Worm (Caenorhabditis elegans) whole organism, L2 larva: Measurements from ENCODE around the gene R03H10.4.
A peak's percentile ranks its signal among the peaks of the same experiment; 100 is the strongest.
"Not testable (repeated sequence)": the region's sequence is repeated elsewhere in the genome, so short reads cannot be mapped to it uniquely, and the experiment has no call there.

ENCODE experiments used
- C34F6.9 ChIP-seq: fragments of 150-350 bp; optimal IDR thresholded peaks from 2 replicates; lab custom pipeline; 2014; ENCODE audit warnings: missing biosample characterization, missing genetic modification characterization
- F13H6.1 ChIP-seq: sonication (generic microtip); optimal IDR thresholded peaks from 2 replicates; lab custom pipeline; 2016; ENCODE audit warnings: missing genetic modification characterization, missing compliant biosample characterization
- ZK546.5 ChIP-seq: sonication (generic microtip); optimal IDR thresholded peaks from 2 replicates; lab custom pipeline; 2017; ENCODE audit warnings: missing biosample characterization, missing genetic modification characterization
- ama-1 ChIP-seq: fragments of 150-350 bp; optimal IDR thresholded peaks from 2 replicates; lab custom pipeline; 2018; ENCODE audit warnings: inconsistent platforms
- blmp-1 ChIP-seq: sonication (generic microtip); optimal IDR thresholded peaks from 2 replicates; lab custom pipeline; 2017; ENCODE audit warnings: missing genetic modification characterization, mild to moderate bottlenecking, missing compliant biosample characterization, antibody characterized with exemption, moderate library complexity; ENCODE audit not compliant: insufficient read depth
- ceh-16 ChIP-seq: fragments of 150-350 bp; optimal IDR thresholded peaks from 2 replicates; lab custom pipeline; 2014; ENCODE audit warnings: missing biosample characterization, missing genetic modification characterization
- crh-2 ChIP-seq: sonication (generic microtip); optimal IDR thresholded peaks from 2 replicates; lab custom pipeline; 2017; ENCODE audit warnings: missing biosample characterization, missing genetic modification characterization
- dmd-4 ChIP-seq: sonication (generic microtip); optimal IDR thresholded peaks from 2 replicates; lab custom pipeline; 2017; ENCODE audit warnings: missing biosample characterization, missing genetic modification characterization
- egl-27 ChIP-seq: sonication (generic microtip); optimal IDR thresholded peaks from 3 replicates; lab custom pipeline; 2017; ENCODE audit warnings: missing biosample characterization, missing genetic modification reagents, missing genetic modification characterization
- elt-1 ChIP-seq: fragments of 150-350 bp; optimal IDR thresholded peaks from 2 replicates; lab custom pipeline; 2014; ENCODE audit warnings: missing biosample characterization, missing genetic modification characterization
- fos-1 ChIP-seq: fragments of 150-350 bp; optimal IDR thresholded peaks from 2 replicates; lab custom pipeline; 2014; ENCODE audit warnings: missing biosample characterization, missing genetic modification characterization
- gmeb-1 ChIP-seq: fragments of 150-350 bp; optimal IDR thresholded peaks from 2 replicates; lab custom pipeline; 2014; ENCODE audit warnings: missing biosample characterization, missing genetic modification characterization
- lin-39 ChIP-seq: fragments of 150-350 bp; optimal IDR thresholded peaks from 2 replicates; lab custom pipeline; 2014; ENCODE audit warnings: missing biosample characterization, missing genetic modification reagents, missing genetic modification characterization
- mab-5 ChIP-seq: fragments of 150-350 bp; optimal IDR thresholded peaks from 2 replicates; lab custom pipeline; 2014; ENCODE audit warnings: missing biosample characterization, missing genetic modification characterization
- nhr-10 ChIP-seq: sonication (generic microtip); optimal IDR thresholded peaks from 2 replicates; lab custom pipeline; 2017; ENCODE audit warnings: missing biosample characterization, missing genetic modification characterization
- nhr-11 ChIP-seq: fragments of 150-350 bp; optimal IDR thresholded peaks from 2 replicates; lab custom pipeline; 2014; ENCODE audit warnings: missing biosample characterization, missing genetic modification characterization
- nhr-129 ChIP-seq: fragments of 150-350 bp; optimal IDR thresholded peaks from 2 replicates; lab custom pipeline; 2014; ENCODE audit warnings: missing biosample characterization, missing genetic modification characterization
- nhr-237 ChIP-seq: fragments of 150-350 bp; optimal IDR thresholded peaks from 2 replicates; lab custom pipeline; 2014; ENCODE audit warnings: missing biosample characterization, missing genetic modification characterization
- nhr-25 ChIP-seq: fragments of 150-350 bp; sonication (generic microtip); optimal IDR thresholded peaks from 3 replicates; lab custom pipeline; 2014; ENCODE audit warnings: missing biosample characterization, missing genetic modification characterization
- nhr-6 ChIP-seq: fragments of 150-350 bp; optimal IDR thresholded peaks from 2 replicates; lab custom pipeline; 2014; ENCODE audit warnings: missing biosample characterization, missing genetic modification characterization
- nhr-77 ChIP-seq: fragments of 150-350 bp; optimal IDR thresholded peaks from 2 replicates; lab custom pipeline; 2014; ENCODE audit warnings: missing biosample characterization, missing genetic modification characterization
- peb-1 ChIP-seq: fragments of 150-350 bp; optimal IDR thresholded peaks from 2 replicates; lab custom pipeline; 2014; ENCODE audit warnings: missing biosample characterization, missing genetic modification characterization
- sem-4 ChIP-seq: fragments of 150-350 bp; optimal IDR thresholded peaks from 2 replicates; lab custom pipeline; 2014; ENCODE audit warnings: missing biosample characterization, missing genetic modification reagents, missing genetic modification characterization
- sma-9 ChIP-seq, 2 experiments: fragments of 150-350 bp in 1 of 2; sonication (generic microtip) in 1 of 2; optimal IDR thresholded peaks; 2 replicates each; lab custom pipeline; 2014 to 2016; ENCODE audit warnings: missing genetic modification characterization in 2 of 2, mild to moderate bottlenecking in 1 of 2, missing biosample characterization in 1 of 2, missing compliant biosample characterization in 1 of 2, missing genetic modification reagents in 1 of 2, moderate library complexity in 1 of 2
- snpc-4 ChIP-seq: fragments of 150-350 bp; optimal IDR thresholded peaks from 2 replicates; lab custom pipeline; 2014; ENCODE audit warnings: missing biosample characterization, missing genetic modification characterization
- unc-55 ChIP-seq: fragments of 150-350 bp; sonication (generic microtip); optimal IDR thresholded peaks from 3 replicates; lab custom pipeline; 2014; ENCODE audit warnings: missing biosample characterization, missing genetic modification reagents, missing genetic modification characterization
- unc-62 ChIP-seq: fragments of 150-350 bp; optimal IDR thresholded peaks from 2 replicates; lab custom pipeline; 2014; ENCODE audit warnings: missing biosample characterization, missing genetic modification reagents, missing genetic modification characterization
- zag-1 ChIP-seq: fragments of 150-350 bp; optimal IDR thresholded peaks from 2 replicates; lab custom pipeline; 2014; ENCODE audit warnings: missing biosample characterization, missing genetic modification characterization
- ztf-4 ChIP-seq: fragments of 150-350 bp; optimal IDR thresholded peaks from 2 replicates; lab custom pipeline; 2014; ENCODE audit warnings: missing biosample characterization, missing genetic modification characterization

R03H10.4 gene

DNA sequence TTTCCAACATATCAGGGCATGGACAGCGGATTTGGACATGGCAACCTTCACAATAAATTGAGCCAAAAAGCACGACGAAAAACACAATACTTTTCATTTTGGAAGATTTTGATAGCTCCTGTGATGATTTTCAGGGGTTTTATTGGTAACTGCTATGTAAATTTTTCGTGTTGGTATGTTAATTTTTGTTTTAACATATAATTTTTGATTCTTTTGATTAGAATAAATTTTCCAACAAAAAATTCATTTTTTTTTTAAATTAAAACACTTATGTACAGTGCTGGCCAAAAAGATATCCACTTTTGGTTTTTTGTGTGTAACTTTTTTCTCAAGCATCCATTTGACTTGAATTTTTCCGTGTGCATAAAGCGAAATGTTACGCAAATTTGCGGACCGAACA lies at the start of gene R03H10.4:
TSS of gene R03H10.4 (minus strand) at position 101 of the 400 bp plus-strand sequence.
- not testable (repeated sequence) for TF ChIP-seq egl-27; C34F6.9 (tag; lab: Kevin White, UChicago); sem-4

ce11 chrII:4215318-4215717 lies 47.0 kb upstream of the R03H10.4 start, which contains the start of gene F31D5.2:
Gene F31D5.2, plus strand, starts transcription at chrII:4215618.
- TF ChIP-seq ZK546.5 (tag; lab: Kevin White, UChicago) (no peak), ama-1 (lab: Kevin White, UChicago) (no peak), peb-1 (tag; lab: Kevin White, UChicago) (no peak), mab-5 (tag; lab: Kevin White, UChicago) (no peak), snpc-4 (tag; lab: Kevin White, UChicago) (no peak), blmp-1 (tag; lab: Kevin White, UChicago) (no peak), unc-55 (GFP tag; lab: Kevin White, UChicago) (no peak), nhr-77 (tag; lab: Kevin White, UChicago) (no peak), nhr-237 (no peak), nhr-129 (tag; lab: Kevin White, UChicago) (no peak), crh-2 (tag; lab: Kevin White, UChicago) (no peak), unc-62 (GFP tag; lab: Kevin White, UChicago) (no peak), sem-4 (no peak), nhr-11 (no peak), zag-1 (tag; lab: Kevin White, UChicago) (no peak), gmeb-1 (tag; lab: Kevin White, UChicago) (no peak), nhr-25 (tag; lab: Kevin White, UChicago) (no peak), F13H6.1 (tag; lab: Kevin White, UChicago) (no peak), ceh-16 (tag; lab: Kevin White, UChicago) (no peak), egl-27 (no peak)

ce11 chrII:4211113-4211512 lies 42.8 kb upstream of the R03H10.4 start, which contains the start of gene F31D5.7:
Gene F31D5.7, plus strand, starts transcription at chrII:4211413.
- TF ChIP-seq lin-39 (tag; lab: Kevin White, UChicago), result no peak
- TF ChIP-seq gmeb-1 (tag; lab: Kevin White, UChicago), result no peak
- TF ChIP-seq F13H6.1 (tag; lab: Kevin White, UChicago), result no peak
- no peak for TF ChIP-seq unc-55 (GFP tag; lab: Kevin White, UChicago)
- no peak for TF ChIP-seq peb-1 (tag; lab: Kevin White, UChicago)
- TF ChIP-seq egl-27, result no peak

DNA sequence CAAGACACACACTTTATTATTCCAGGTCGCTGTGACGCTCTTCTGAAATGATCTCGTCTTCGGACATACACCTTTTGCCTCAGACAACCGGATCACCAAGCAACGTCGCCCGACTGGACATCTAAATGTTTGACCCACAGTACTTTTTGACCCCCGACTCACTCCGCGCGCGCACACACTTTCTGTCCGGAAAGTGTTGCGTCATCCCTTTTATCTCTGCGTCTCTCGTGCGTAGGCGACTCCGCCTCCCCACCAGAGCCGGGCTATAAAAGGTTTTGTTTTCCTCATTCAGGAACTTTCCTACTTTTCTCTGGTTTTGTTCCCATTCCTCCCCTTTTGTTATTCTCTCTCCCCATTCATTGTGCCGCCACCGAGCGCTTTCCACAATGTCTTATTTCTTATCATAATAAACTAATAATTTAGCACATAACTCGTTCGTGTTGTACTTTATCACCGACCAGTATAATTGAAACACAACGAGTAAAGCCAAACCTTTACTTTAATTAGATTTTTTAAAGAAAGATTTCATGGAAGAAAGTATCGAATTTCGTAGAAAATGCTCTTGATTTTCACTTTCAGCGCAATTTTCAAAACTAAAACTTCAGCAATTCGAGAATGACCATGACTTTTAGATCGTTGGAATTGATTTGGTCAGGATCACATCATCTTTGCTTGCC lies 40.9 kb upstream of the R03H10.4 start, which contains the start of gene F31D5.6:
TSS of gene F31D5.6 (plus strand) at position 627 of the 677 bp plus-strand sequence.
- TF ChIP-seq C34F6.9 (tag; lab: Kevin White, UChicago) (no peak), elt-1 (tag; lab: Kevin White, UChicago) (no peak), snpc-4 (tag; lab: Kevin White, UChicago) (no peak)
- TF ChIP-seq, all 48 proteins: peak for 0

DNA sequence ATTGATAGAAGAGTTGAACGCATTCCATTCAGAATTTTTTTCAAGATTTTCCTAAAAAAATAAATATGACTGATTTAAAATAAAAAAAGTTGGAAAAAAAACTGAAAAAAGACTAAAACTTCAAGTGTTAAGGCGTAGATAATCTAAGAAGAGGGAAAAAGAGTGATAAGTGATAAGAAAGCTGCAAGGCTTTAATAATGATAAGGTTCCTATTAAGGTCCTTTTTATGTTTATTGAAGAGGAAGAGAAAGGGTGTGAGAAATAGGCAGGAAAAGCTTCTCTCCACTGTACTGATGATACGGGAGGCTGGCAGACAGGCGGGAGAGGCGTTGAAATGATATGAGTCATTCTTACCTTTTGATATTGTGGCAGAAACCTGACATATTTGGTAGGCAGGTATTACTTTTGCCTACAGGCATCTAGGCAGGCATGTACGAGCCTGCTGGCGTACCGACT lies 35.5 kb upstream of the R03H10.4 start, which contains the start of gene mth-1:
TSS of gene mth-1 (minus strand) at position 51 of the 456 bp plus-strand sequence.
- no peak for TF ChIP-seq dmd-4 (tag; lab: Kevin White, UChicago)
- peak; percentile 68 for TF ChIP-seq fos-1 (tag; lab: Kevin White, UChicago)
- TF ChIP-seq nhr-25 (tag; lab: Kevin White, UChicago), result no peak
- no peak for TF ChIP-seq lin-39 (tag; lab: Kevin White, UChicago)
- TF ChIP-seq peb-1 (tag; lab: Kevin White, UChicago), result no peak

ce11 chrII:4202633-4203032 lies 34.3 kb upstream of the R03H10.4 start:
- peak; percentile 4 for TF ChIP-seq unc-55 (GFP tag; lab: Kevin White, UChicago)

- no peak for TF ChIP-seq peb-1 (tag; lab: Kevin White, UChicago)
- no peak for TF ChIP-seq nhr-10 (tag; lab: Kevin White, UChicago)
- no peak for TF ChIP-seq dmd-4 (tag; lab: Kevin White, UChicago)
- TF ChIP-seq elt-1 (tag; lab: Kevin White, UChicago), result no peak
- TF ChIP-seq snpc-4 (tag; lab: Kevin White, UChicago), result no peak
- TF ChIP-seq F13H6.1 (tag; lab: Kevin White, UChicago), result peak; percentile 33
- TF ChIP-seq gmeb-1 (tag; lab: Kevin White, UChicago), result peak; percentile 24
- no peak for TF ChIP-seq ztf-4 (tag; lab: Kevin White, UChicago)
- TF ChIP-seq sma-9 (GFP tag; optimal IDR thresholded peaks at IDR 0.05; lab: Kevin White, UChicago), result peak; percentile 77
- no peak for TF ChIP-seq sma-9 (tag; optimal IDR thresholded peaks at IDR 0.05; lab: Kevin White, UChicago)
- TF ChIP-seq crh-2 (tag; lab: Kevin White, UChicago), result peak; percentile 12
- TF ChIP-seq nhr-25 (tag; lab: Kevin White, UChicago), result no peak
- no peak for TF ChIP-seq ZK546.5 (tag; lab: Kevin White, UChicago)
- peak; percentile 88 for TF ChIP-seq fos-1 (tag; lab: Kevin White, UChicago)
- no peak for TF ChIP-seq nhr-6 (tag; lab: Kevin White, UChicago)
- TF ChIP-seq nhr-237, result no peak
Measured at ce11 chrII:4194127-4194526, 25.8 kb upstream of the R03H10.4 start, which contains the start of gene mth-2. Gene mth-2, minus strand, starts transcription at chrII:4194314.
